Worm (Caenorhabditis elegans) whole organism, L1 larva: ENCODE data around the gene lsy-12.

ENCODE experiments used
- C04F5.9 ChIP-seq: sonication (generic microtip); optimal IDR thresholded peaks from 2 replicates; lab custom pipeline; 2016; ENCODE audit warnings: missing genetic modification characterization, missing compliant biosample characterization
- C34B4.2 ChIP-seq: sonication (generic microtip); optimal IDR thresholded peaks from 2 replicates; lab custom pipeline; 2017; ENCODE audit warnings: mild to moderate bottlenecking, missing genetic modification characterization, missing compliant biosample characterization
- F16B12.6 ChIP-seq: fragments of 150-350 bp; optimal IDR thresholded peaks from 2 replicates; lab custom pipeline; 2014; ENCODE audit warnings: missing biosample characterization, missing genetic modification characterization
- Y116A8C.19 ChIP-seq: sonication (generic microtip); optimal IDR thresholded peaks from 2 replicates; lab custom pipeline; 2016; ENCODE audit warnings: missing compliant biosample characterization, missing genetic modification characterization, borderline replicate concordance
- aly-2 ChIP-seq: fragments of 150-350 bp; optimal IDR thresholded peaks from 2 replicates; lab custom pipeline; 2014; ENCODE audit warnings: missing biosample characterization, missing genetic modification characterization
- ama-1 ChIP-seq: fragments of 150-350 bp; optimal IDR thresholded peaks from 2 replicates; lab custom pipeline; 2014
- blmp-1 ChIP-seq: fragments of 150-350 bp; optimal IDR thresholded peaks from 2 replicates; lab custom pipeline; 2014; ENCODE audit warnings: missing biosample characterization, missing genetic modification characterization
- ceh-63 ChIP-seq: fragments of 200-800 bp; sonication (Bioruptor generic); optimal IDR thresholded peaks from 2 replicates; lab custom pipeline; 2018; ENCODE audit warnings: mild to moderate bottlenecking, missing genetic modification characterization, missing compliant biosample characterization
- ceh-88 ChIP-seq: fragments of 200-800 bp; sonication (Bioruptor generic); IDR thresholded peaks from 2 replicates; pipeline ENCODE4 v1.3.6; 2022; ENCODE audit warnings: missing genetic modification characterization, missing compliant biosample characterization
- ces-1 ChIP-seq: fragments of 150-350 bp; optimal IDR thresholded peaks from 2 replicates; lab custom pipeline; 2014; ENCODE audit warnings: missing biosample characterization, missing genetic modification reagents, missing genetic modification characterization
- elt-2 ChIP-seq: sonication (generic microtip); optimal IDR thresholded peaks from 2 replicates; lab custom pipeline; 2016; ENCODE audit warnings: missing genetic modification characterization, mild to moderate bottlenecking, inconsistent platforms, missing compliant biosample characterization, missing genetic modification reagents
- fkh-10 ChIP-seq: sonication (generic microtip); optimal IDR thresholded peaks from 2 replicates; lab custom pipeline; 2017; ENCODE audit warnings: missing biosample characterization, missing genetic modification reagents, missing genetic modification characterization
- fkh-4 ChIP-seq: sonication (generic microtip); optimal IDR thresholded peaks from 2 replicates; lab custom pipeline; 2016; ENCODE audit warnings: missing compliant biosample characterization, missing genetic modification characterization, borderline replicate concordance
- hlh-4 ChIP-seq: sonication (generic microtip); optimal IDR thresholded peaks from 2 replicates; lab custom pipeline; 2016; ENCODE audit warnings: mild to moderate bottlenecking, missing genetic modification characterization, missing compliant biosample characterization
- hpl-2 ChIP-seq: fragments of 150-350 bp; optimal IDR thresholded peaks from 2 replicates; lab custom pipeline; 2014; ENCODE audit warnings: missing biosample characterization, missing genetic modification reagents, missing genetic modification characterization
- irx-1 ChIP-seq: sonication (generic microtip); optimal IDR thresholded peaks from 2 replicates; lab custom pipeline; 2016; ENCODE audit warnings: missing genetic modification characterization, missing compliant biosample characterization
- lin-14 ChIP-seq: fragments of 200-800 bp; sonication (Bioruptor generic); optimal IDR thresholded peaks from 2 replicates; lab custom pipeline; 2018; ENCODE audit warnings: mild to moderate bottlenecking, missing genetic modification characterization, moderate library complexity, missing compliant biosample characterization
- lin-15B ChIP-seq: fragments of 150-350 bp; sonication (generic microtip); optimal IDR thresholded peaks from 3 replicates; lab custom pipeline; 2014; ENCODE audit warnings: missing biosample characterization, missing genetic modification characterization
- lin-35 ChIP-seq, 2 experiments: fragments of 150-350 bp; optimal IDR thresholded peaks; 2 replicates each; lab custom pipeline; 2014; ENCODE audit warnings: missing biosample characterization in 2 of 2, missing genetic modification characterization in 2 of 2, missing genetic modification reagents in 2 of 2
- lin-39 ChIP-seq: fragments of 150-350 bp; optimal IDR thresholded peaks from 2 replicates; lab custom pipeline; 2014; ENCODE audit warnings: missing biosample characterization, missing genetic modification reagents, missing genetic modification characterization
- lir-3 ChIP-seq: sonication (generic microtip); optimal IDR thresholded peaks from 2 replicates; lab custom pipeline; 2016; ENCODE audit warnings: mild to moderate bottlenecking, missing genetic modification characterization, moderate library complexity, missing compliant biosample characterization; ENCODE audit not compliant: poor library complexity
- lsy-2 ChIP-seq, 2 experiments: fragments of 150-350 bp; optimal IDR thresholded peaks; 2 replicates each; lab custom pipeline; 2014; ENCODE audit warnings: missing biosample characterization in 2 of 2, missing genetic modification characterization in 2 of 2
- mab-9 ChIP-seq: fragments of 200-800 bp; sonication (Bioruptor generic); IDR thresholded peaks from 2 replicates; pipeline ENCODE4 v1.3.6; 2022; ENCODE audit warnings: missing genetic modification reagents, missing genetic modification characterization, missing compliant biosample characterization
- mdl-1 ChIP-seq, 2 experiments: fragments of 150-350 bp; optimal IDR thresholded peaks; 2 replicates each; lab custom pipeline; 2014 to 2017; ENCODE audit warnings: missing biosample characterization in 2 of 2, missing genetic modification characterization in 2 of 2, inconsistent platforms in 1 of 2
- mep-1 ChIP-seq: fragments of 150-350 bp; optimal IDR thresholded peaks from 2 replicates; lab custom pipeline; 2014; ENCODE audit warnings: missing biosample characterization, missing genetic modification characterization
- nhr-19 ChIP-seq: fragments of 200-800 bp; sonication (Bioruptor generic); conservative IDR thresholded peaks from 2 replicates; pipeline ENCODE4 v1.3.6; 2022; ENCODE audit warnings: missing genetic modification characterization, missing compliant biosample characterization
- nhr-20 ChIP-seq: sonication (generic microtip); optimal IDR thresholded peaks from 2 replicates; lab custom pipeline; 2016; ENCODE audit warnings: mild to moderate bottlenecking, missing genetic modification characterization, missing compliant biosample characterization
- nhr-237 ChIP-seq: fragments of 150-350 bp; optimal IDR thresholded peaks from 2 replicates; lab custom pipeline; 2014; ENCODE audit warnings: missing biosample characterization, missing genetic modification characterization
- nhr-47 ChIP-seq: sonication (generic microtip); optimal IDR thresholded peaks from 2 replicates; lab custom pipeline; 2016; ENCODE audit warnings: mild to moderate bottlenecking, missing genetic modification characterization, moderate library complexity, missing compliant biosample characterization
- nhr-76 ChIP-seq: sonication (generic microtip); optimal IDR thresholded peaks from 2 replicates; lab custom pipeline; 2017; ENCODE audit warnings: missing biosample characterization, missing genetic modification characterization
- nhr-77 ChIP-seq: fragments of 150-350 bp; optimal IDR thresholded peaks from 2 replicates; lab custom pipeline; 2014; ENCODE audit warnings: missing biosample characterization, missing genetic modification characterization
- nhr-90 ChIP-seq: sonication (generic microtip); optimal IDR thresholded peaks from 2 replicates; lab custom pipeline; 2016; ENCODE audit warnings: mild to moderate bottlenecking, missing genetic modification characterization, missing compliant biosample characterization; ENCODE audit not compliant: poor library complexity
- pag-3 ChIP-seq: sonication (generic microtip); optimal IDR thresholded peaks from 2 replicates; lab custom pipeline; 2017; ENCODE audit warnings: missing genetic modification characterization, mild to moderate bottlenecking, missing compliant biosample characterization, antibody characterized with exemption, borderline replicate concordance; ENCODE audit not compliant: insufficient read depth
- pqm-1 ChIP-seq: sonication (generic microtip); optimal IDR thresholded peaks from 3 replicates; lab custom pipeline; 2017; ENCODE audit warnings: missing biosample characterization, missing genetic modification characterization
- snu-23 ChIP-seq: sonication (generic microtip); optimal IDR thresholded peaks from 2 replicates; lab custom pipeline; 2016; ENCODE audit warnings: missing genetic modification characterization, missing compliant biosample characterization
- tbx-2 ChIP-seq: sonication (generic microtip); optimal IDR thresholded peaks from 2 replicates; lab custom pipeline; 2016; ENCODE audit warnings: missing genetic modification characterization, missing compliant biosample characterization
- tlp-1 ChIP-seq: fragments of 150-350 bp; optimal IDR thresholded peaks from 2 replicates; lab custom pipeline; 2014; ENCODE audit warnings: missing biosample characterization, missing genetic modification characterization
- unc-30 ChIP-seq: sonication (generic microtip); optimal IDR thresholded peaks from 2 replicates; lab custom pipeline; 2017; ENCODE audit warnings: missing biosample characterization, missing genetic modification characterization
- unc-98 ChIP-seq: fragments of 200-800 bp; sonication (Bioruptor generic); IDR thresholded peaks from 2 replicates; pipeline ENCODE4 v1.3.6; 2022; ENCODE audit warnings: missing genetic modification characterization, missing compliant biosample characterization
- vab-15 ChIP-seq: sonication (generic microtip); optimal IDR thresholded peaks from 2 replicates; lab custom pipeline; 2017; ENCODE audit warnings: missing genotype, mild to moderate bottlenecking, missing genetic modification characterization, missing compliant biosample characterization
- xbp-1 ChIP-seq: sonication (generic microtip); optimal IDR thresholded peaks from 2 replicates; lab custom pipeline; 2016; ENCODE audit warnings: missing genetic modification characterization, missing compliant biosample characterization

Gene lsy-12

ce11 chrV:9871339-9871738 is 11.6 kb upstream of the lsy-12 start, which contains the start of gene srab-18:
srab-18 (minus strand) TSS chrV:9871439.
- no peak for TF ChIP-seq mab-9 (GFP tag; lab: Robert Waterston, UW)

DNA sequence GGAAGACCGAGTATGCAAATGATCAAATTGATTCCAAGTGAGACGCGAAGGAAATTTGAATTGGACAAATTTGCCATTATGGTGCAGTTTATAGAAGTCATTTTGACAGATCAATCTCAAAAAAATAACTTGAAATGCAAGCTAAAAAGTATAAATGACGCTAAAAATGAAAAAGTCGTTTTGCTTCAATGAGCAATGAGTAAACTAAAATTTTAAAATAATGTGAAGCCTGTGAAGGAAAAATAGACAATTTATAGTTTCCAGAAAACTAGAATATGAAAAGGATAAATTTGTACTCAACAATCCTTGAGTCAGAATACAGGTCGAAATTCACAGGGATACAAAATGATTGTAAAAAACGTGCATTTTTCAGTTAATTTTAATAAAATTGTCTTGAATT is 8.5 kb upstream of the lsy-12 start, which contains the start of gene srab-17:
TSS of gene srab-17 (minus strand) at position 101 of the 400 bp plus-strand sequence.
- TF ChIP-seq tlp-1 (tag; lab: Kevin White, UChicago) (no peak), C04F5.9 (tag; lab: Kevin White, UChicago) (no peak), blmp-1 (tag; lab: Kevin White, UChicago) (no peak), C34B4.2 (tag; lab: Kevin White, UChicago) (no peak), ceh-63 (GFP tag; lab: Kevin White, UChicago) (no peak), lin-35 (GFP tag; optimal IDR thresholded peaks at IDR 0.05; lab: Kevin White, UChicago) (no peak), nhr-19 (GFP tag; lab: Robert Waterston, UW) (no peak), nhr-237 (tag; lab: Kevin White, UChicago) (no peak), ceh-88 (GFP tag; lab: Robert Waterston, UW) (no peak), lir-3 (tag; lab: Kevin White, UChicago) (no peak), nhr-90 (tag; lab: Kevin White, UChicago) (no peak), lin-15B (no peak), nhr-77 (tag; lab: Kevin White, UChicago) (no peak), mdl-1 (tag; optimal IDR thresholded peaks at IDR 0.05; lab: Kevin White, UChicago) (no peak), irx-1 (no peak), fkh-4 (tag; lab: Kevin White, UChicago) (no peak)

DNA sequence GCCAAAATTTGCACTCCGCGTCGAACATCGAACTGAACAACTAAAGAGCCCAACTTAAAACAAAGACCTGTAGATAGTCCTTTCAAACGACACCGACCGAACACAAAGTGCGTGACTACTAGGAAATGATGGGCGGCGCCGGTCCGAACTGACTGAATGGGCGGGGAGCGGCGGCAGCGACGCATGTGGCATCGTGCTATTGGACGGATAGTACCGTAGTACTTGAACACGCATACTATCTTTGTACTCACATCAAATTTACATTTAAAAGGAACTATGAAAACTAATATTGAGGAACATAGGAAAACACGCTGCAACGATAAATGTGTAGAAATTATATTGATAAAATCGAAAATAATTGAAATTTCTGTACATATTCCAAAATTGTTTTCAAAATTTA is 574 bp upstream of the lsy-12 start:
- no peak for TF ChIP-seq ces-1 (GFP tag; lab: Kevin White, UChicago)
- TF ChIP-seq blmp-1 (tag; lab: Kevin White, UChicago): peak; percentile 25
- no peak for TF ChIP-seq nhr-19 (GFP tag; lab: Robert Waterston, UW)
- peak; percentile 66 to 70 for TF ChIP-seq lsy-2 (tag; optimal IDR thresholded peaks at IDR 0.05; lab: Kevin White, UChicago)
- TF ChIP-seq xbp-1 (tag; lab: Kevin White, UChicago): peak; percentile 99
- no peak for TF ChIP-seq hpl-2 (GFP tag; lab: Kevin White, UChicago)
- TF ChIP-seq, all 84 proteins: peak for 3

DNA sequence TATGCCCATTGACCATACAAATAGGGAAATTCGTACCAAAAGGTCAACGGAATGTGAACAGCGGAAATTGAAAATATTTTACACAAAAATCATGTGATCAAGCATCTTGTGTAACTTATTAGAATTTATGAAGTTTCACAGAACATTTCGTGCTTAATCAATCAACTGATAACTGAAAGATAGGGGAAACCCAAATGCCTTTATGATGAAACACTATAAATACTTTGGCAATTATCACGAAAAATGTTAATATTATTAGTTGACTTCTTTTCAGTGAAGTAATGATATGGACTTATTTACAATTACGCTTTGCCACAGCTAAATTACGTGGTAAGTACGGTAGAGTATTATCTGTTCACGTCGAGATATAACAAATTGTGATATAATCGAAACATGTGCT is 2.8 kb downstream of the lsy-12 start:
- no peak for TF ChIP-seq nhr-76 (tag; lab: Kevin White, UChicago)
- TF ChIP-seq elt-2 (tag; lab: Kevin White, UChicago): peak; percentile 49

- no peak for TF ChIP-seq pqm-1
- TF ChIP-seq unc-30: no peak
- TF ChIP-seq unc-98: no peak
- no peak for TF ChIP-seq lin-39 (tag; lab: Kevin White, UChicago)
- TF ChIP-seq ceh-88 (GFP tag; lab: Robert Waterston, UW): no peak
- peak; percentile 61 for TF ChIP-seq snu-23 (GFP tag; lab: Kevin White, UChicago)
- TF ChIP-seq hlh-4 (tag; lab: Kevin White, UChicago): no peak
- TF ChIP-seq Y116A8C.19: no peak
- TF ChIP-seq fkh-10 (GFP tag; lab: Kevin White, UChicago): no peak
- TF ChIP-seq nhr-20: peak; percentile 56
- TF ChIP-seq C34B4.2 (tag; lab: Kevin White, UChicago): no peak
- peak; percentile 4 for TF ChIP-seq ama-1 (lab: Kevin White, UChicago)
- no peak for TF ChIP-seq aly-2 (tag; lab: Kevin White, UChicago)
- TF ChIP-seq hpl-2 (GFP tag; lab: Kevin White, UChicago): no peak
- no peak for TF ChIP-seq pag-3 (tag; lab: Kevin White, UChicago)
- TF ChIP-seq vab-15 (tag; lab: Kevin White, UChicago): no peak
- peak; percentile 83 for TF ChIP-seq lin-14 (GFP tag; lab: Kevin White, UChicago)
- TF ChIP-seq mep-1: peak; percentile 64
- TF ChIP-seq nhr-47 (tag; lab: Kevin White, UChicago): peak; percentile 32
- TF ChIP-seq F16B12.6: no peak
- TF ChIP-seq lsy-2 (tag; optimal IDR thresholded peaks at IDR 0.05; lab: Kevin White, UChicago): peak; percentile 38 to 40
- TF ChIP-seq tbx-2 (tag; lab: Kevin White, UChicago): peak; percentile 33
- TF ChIP-seq ceh-63 (GFP tag; lab: Kevin White, UChicago): no peak
These were observed 3.6 kb downstream of the lsy-12 start for ce11 chrV:9855920-9856852.
